Worm (Caenorhabditis elegans): ENCODE measurements around the gene mog-2.

Gene mog-2

DNA sequence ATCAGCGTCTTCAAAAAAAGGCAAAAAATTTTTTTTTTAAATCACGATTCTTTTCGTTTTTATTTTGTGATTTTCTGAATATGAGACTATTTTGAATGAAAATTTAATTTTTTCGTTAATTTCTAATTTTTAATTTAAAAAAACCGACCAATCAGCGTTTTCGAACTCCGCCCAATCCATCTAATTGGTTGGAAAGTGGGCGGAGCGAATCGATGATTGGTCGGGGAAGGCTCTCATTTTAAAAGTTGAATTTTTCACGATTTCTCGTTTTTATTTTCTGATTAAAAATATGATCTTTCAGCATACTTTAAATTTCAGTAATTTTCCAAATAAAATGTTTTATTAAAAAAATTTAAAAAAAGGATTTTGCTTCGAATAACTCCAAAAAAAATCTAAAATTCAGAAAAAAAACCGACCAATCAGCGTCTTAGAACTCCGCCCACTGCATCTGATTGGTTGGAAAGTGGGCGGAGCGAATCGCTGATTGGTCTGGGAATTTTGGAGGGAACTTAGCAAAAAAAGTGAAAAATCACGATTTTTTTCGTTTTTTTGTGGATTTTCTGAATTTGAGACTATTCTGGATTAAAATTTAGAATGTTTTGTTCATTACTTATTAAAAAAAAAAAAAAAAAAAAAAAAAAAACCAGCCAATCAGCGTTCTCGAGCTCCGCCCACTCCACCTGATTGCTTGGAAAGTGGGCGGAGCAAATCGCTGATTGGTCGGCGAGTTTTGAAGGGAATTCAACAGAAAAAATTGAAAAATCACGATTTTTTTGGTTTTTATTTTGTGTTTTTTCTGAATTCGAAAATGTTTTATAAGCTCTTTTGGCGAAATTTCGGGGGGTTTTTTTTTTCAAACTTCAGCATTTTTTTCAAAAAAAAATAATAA lies 39.6 kb upstream of the mog-2 start:
- TF ChIP-seq grh-1 (GFP tag; IDR thresholded peaks at IDR 0.05) (no peak), nhr-47 (tag; optimal IDR thresholded peaks at IDR 0.05) (no peak), Y116A8C.19 (tag; optimal IDR thresholded peaks at IDR 0.05; ENCODE audit: borderline replicate concordance) (no peak), alr-1 (tag; optimal IDR thresholded peaks at IDR 0.05; ENCODE audit: borderline replicate concordance) (no peak), fkh-10 (GFP tag; optimal IDR thresholded peaks at IDR 0.05) (no peak), C34B4.2 (tag; optimal IDR thresholded peaks at IDR 0.05) (no peak), fkh-4 (tag; optimal IDR thresholded peaks at IDR 0.05; ENCODE audit: borderline replicate concordance) (no peak), mep-1 (tag; optimal IDR thresholded peaks at IDR 0.05) (no peak), nhr-77 (tag; optimal IDR thresholded peaks at IDR 0.05) (no peak), hlh-4 (tag; optimal IDR thresholded peaks at IDR 0.05) (no peak), elt-2 (tag; optimal IDR thresholded peaks at IDR 0.05) (no peak), F16B12.6 (tag; optimal IDR thresholded peaks at IDR 0.05) (no peak), ceh-88 (GFP tag; IDR thresholded peaks at IDR 0.05) (no peak), unc-130 (tag; optimal IDR thresholded peaks at IDR 0.05) (no peak), sptf-1 (tag; optimal IDR thresholded peaks at IDR 0.05) (no peak)

DNA sequence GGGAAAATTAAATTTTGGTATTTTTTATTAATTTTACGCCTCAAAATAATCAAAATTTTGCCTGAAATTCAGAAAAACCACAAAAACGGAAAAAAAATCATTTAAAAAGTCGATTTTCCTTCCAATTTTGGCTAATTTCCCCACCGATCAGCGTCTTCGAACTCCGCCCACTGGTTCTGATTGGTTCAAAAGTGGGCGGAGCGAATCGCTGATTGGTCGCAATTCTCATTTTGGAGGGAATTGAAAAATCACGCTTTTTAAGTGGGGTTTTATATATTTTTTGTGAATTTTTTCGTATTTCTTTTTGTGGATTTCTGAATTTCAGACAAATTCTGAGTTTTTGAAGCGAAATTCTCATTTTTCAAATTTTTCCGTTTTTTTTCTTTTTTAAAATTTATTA lies 37.2 kb upstream of the mog-2 start:
- TF ChIP-seq snu-23 (GFP tag; optimal IDR thresholded peaks at IDR 0.05), result no peak
- no peak for TF ChIP-seq ces-1 (GFP tag; optimal IDR thresholded peaks at IDR 0.05)
- TF ChIP-seq hlh-4 (tag; optimal IDR thresholded peaks at IDR 0.05), result no peak
- TF ChIP-seq efl-1 (optimal IDR thresholded peaks at IDR 0.05), result no peak
- TF ChIP-seq efl-1 (GFP tag; optimal IDR thresholded peaks at IDR 0.05 in 1 of 2), result peak in 1 of 2 experiments; percentile 4
- TF ChIP-seq elt-3 (tag; optimal IDR thresholded peaks at IDR 0.05), result no peak
- TF ChIP-seq mab-9 (GFP tag; IDR thresholded peaks at IDR 0.05), result no peak
- no peak for TF ChIP-seq ceh-90 (tag; optimal IDR thresholded peaks at IDR 0.05)

DNA sequence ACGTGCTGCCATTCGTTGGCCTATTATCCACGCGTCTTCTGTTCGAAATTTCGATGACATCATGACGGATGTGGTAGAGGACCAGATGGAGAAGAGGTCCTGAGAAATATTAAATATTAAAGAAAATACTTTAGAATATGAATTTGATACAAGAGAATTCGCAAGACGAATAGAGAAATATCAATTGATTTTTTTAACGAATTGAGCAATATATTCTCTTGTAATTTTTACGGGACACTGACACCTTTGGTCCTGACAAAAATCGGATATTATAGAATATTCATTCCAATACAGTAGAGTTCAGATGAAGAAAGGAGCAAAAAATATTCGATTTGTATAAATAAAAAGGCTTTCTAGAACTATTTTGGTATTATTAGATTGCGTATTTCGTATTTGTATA lies 36.0 kb upstream of the mog-2 start, which contains the start of gene C01F1.6:
C01F1.6 (minus strand) TSS at position 101 of the 400 bp plus-strand sequence.
- TF ChIP-seq nhr-76 (tag; optimal IDR thresholded peaks at IDR 0.05) (no peak), efl-1 (optimal IDR thresholded peaks at IDR 0.05) (no peak), efl-1 (GFP tag; optimal IDR thresholded peaks at IDR 0.05 in 1 of 2) (no peak), dsc-1 (tag; optimal IDR thresholded peaks at IDR 0.05) (no peak), mab-9 (GFP tag; IDR thresholded peaks at IDR 0.05) (no peak), efl-3 (GFP tag; optimal IDR thresholded peaks at IDR 0.05) (no peak), nhr-47 (tag; optimal IDR thresholded peaks at IDR 0.05) (no peak), nhr-20 (tag; optimal IDR thresholded peaks at IDR 0.05) (no peak), egl-13 (tag; optimal IDR thresholded peaks at IDR 0.05) (no peak), nhr-77 (tag; optimal IDR thresholded peaks at IDR 0.05) (no peak), alr-1 (tag; optimal IDR thresholded peaks at IDR 0.05; ENCODE audit: borderline replicate concordance) (no peak), elt-3 (tag; optimal IDR thresholded peaks at IDR 0.05) (no peak), ceh-8 (GFP tag; optimal IDR thresholded peaks at IDR 0.05) (no peak), unc-98 (GFP tag; IDR thresholded peaks at IDR 0.05) (no peak), aha-1 (tag; optimal IDR thresholded peaks at IDR 0.05) (no peak)

DNA sequence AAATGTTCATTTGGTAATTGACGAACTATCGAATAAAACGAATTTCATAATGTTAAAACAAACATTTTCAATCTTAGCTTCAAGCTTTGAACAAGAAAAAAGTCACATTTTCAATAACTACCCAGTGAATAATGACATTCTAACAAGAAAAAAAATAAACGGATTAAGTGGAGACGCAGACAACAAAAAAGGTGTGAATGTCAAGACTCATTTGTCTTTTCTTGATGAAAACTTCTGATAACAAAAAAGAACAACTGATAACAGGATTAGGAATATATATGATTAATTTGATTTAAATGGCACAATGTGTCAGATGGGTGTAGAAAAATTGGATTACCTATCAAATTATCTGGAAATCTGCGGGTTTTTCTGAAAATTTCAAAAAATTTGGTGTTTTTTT lies 35.6 kb upstream of the mog-2 start:
- TF ChIP-seq lin-15B (tag; optimal IDR thresholded peaks at IDR 0.05) (no peak), ceh-90 (tag; optimal IDR thresholded peaks at IDR 0.05) (no peak), sox-4 (tag; optimal IDR thresholded peaks at IDR 0.05) (no peak), lin-35 (GFP tag; optimal IDR thresholded peaks at IDR 0.05) (no peak), efl-3 (GFP tag; optimal IDR thresholded peaks at IDR 0.05) (no peak), dsc-1 (tag; optimal IDR thresholded peaks at IDR 0.05) (peak; percentile 53), snpc-4 (tag; optimal IDR thresholded peaks at IDR 0.05) (no peak), ceh-63 (GFP tag; optimal IDR thresholded peaks at IDR 0.05) (no peak), grh-1 (GFP tag; IDR thresholded peaks at IDR 0.05) (no peak), lin-14 (GFP tag; optimal IDR thresholded peaks at IDR 0.05) (peak; percentile 28), egl-13 (tag; optimal IDR thresholded peaks at IDR 0.05) (no peak), mef-2 (tag; optimal IDR thresholded peaks at IDR 0.05) (no peak), ztf-4 (tag; optimal IDR thresholded peaks at IDR 0.05) (no peak), egl-27 (tag; optimal IDR thresholded peaks at IDR 0.05) (no peak), mep-1 (tag; optimal IDR thresholded peaks at IDR 0.05) (peak; percentile 2), elt-3 (tag; optimal IDR thresholded peaks at IDR 0.05) (peak in 1 of 6 experiments; percentile 32), jun-1 (tag; optimal IDR thresholded peaks at IDR 0.05) (no peak), elt-2 (tag; optimal IDR thresholded peaks at IDR 0.05) (peak; percentile 52), ztf-11 (tag; optimal IDR thresholded peaks at IDR 0.05) (no peak), lsy-2 (tag; optimal IDR thresholded peaks at IDR 0.05) (peak in 1 of 2 experiments; percentile 1), nhr-84 (tag; optimal IDR thresholded peaks at IDR 0.05) (no peak), alr-1 (tag; optimal IDR thresholded peaks at IDR 0.05; ENCODE audit: borderline replicate concordance) (no peak), aly-2 (tag; optimal IDR thresholded peaks at IDR 0.05) (no peak)
